Worm (Caenorhabditis elegans) whole organism, young adult: ENCODE measurements around the gene nhr-175.

Source experiments
- ama-1 ChIP-seq, 3 experiments: fragments of 150-350 bp in 1 of 3; sonication (generic microtip) in 2 of 3; optimal IDR thresholded peaks; 2 replicates each; lab custom pipeline; 2014 to 2018; ENCODE audit warnings: missing biosample characterization in 2 of 3, missing genetic modification characterization in 2 of 3, missing genetic modification reagents in 2 of 3
- efl-1 ChIP-seq: fragments of 150-350 bp; optimal IDR thresholded peaks from 2 replicates; lab custom pipeline; 2014; ENCODE audit warnings: missing biosample characterization, missing genetic modification reagents, missing genetic modification characterization
- nfya-1 ChIP-seq: sonication (generic microtip); optimal IDR thresholded peaks from 2 replicates; lab custom pipeline; 2017; ENCODE audit warnings: antibody characterized with exemption, missing compliant biosample characterization, missing genetic modification characterization, borderline replicate concordance; ENCODE audit not compliant: insufficient read depth
- nhr-90 ChIP-seq: sonication (generic microtip); optimal IDR thresholded peaks from 2 replicates; lab custom pipeline; 2016; ENCODE audit warnings: missing genotype, mild to moderate bottlenecking, missing genetic modification characterization, missing compliant biosample characterization
- xnd-1 ChIP-seq: sonication (generic microtip); optimal IDR thresholded peaks from 2 replicates; lab custom pipeline; 2016; ENCODE audit warnings: missing genotype, missing genetic modification reagents, missing genetic modification characterization, missing compliant biosample characterization
- ztf-22 ChIP-seq: fragments of 200-800 bp; sonication (Bioruptor generic); optimal IDR thresholded peaks from 2 replicates; lab custom pipeline; 2018; ENCODE audit warnings: mild to moderate bottlenecking, missing genetic modification characterization, moderate library complexity, missing compliant biosample characterization

DNA sequence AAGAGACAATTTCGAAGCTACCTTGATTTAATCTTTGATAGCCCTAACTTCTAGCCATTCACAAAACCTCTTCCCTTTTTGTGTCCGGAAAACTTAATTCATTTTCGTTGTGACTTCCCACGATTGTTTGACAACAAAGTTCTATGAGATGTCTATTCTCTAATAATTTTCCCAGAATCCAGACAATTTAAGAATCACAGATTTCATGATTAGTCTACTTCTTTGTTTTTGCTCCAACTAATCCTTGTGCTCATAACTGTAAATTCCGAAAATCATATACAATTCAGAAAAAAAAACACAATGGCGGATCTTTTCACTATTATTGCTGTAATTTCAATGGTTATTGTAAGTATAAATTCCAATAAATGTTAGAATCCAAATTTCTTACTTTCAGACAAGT lies 4.0 kb upstream of the nhr-175 start, which contains the start of gene srx-137:
- TF ChIP-seq xnd-1 (tag; lab: Kevin White, UChicago) (no peak), nfya-1 (tag; lab: Kevin White, UChicago) (no peak), efl-1 (no peak), nhr-90 (tag; lab: Kevin White, UChicago) (no peak), ztf-22 (no peak), ama-1 (optimal IDR thresholded peaks at IDR 0.05; lab: Kevin White, UChicago) (no peak), ama-1 (GFP tag; optimal IDR thresholded peaks at IDR 0.05; lab: Kevin White, UChicago) (no peak)
